Fruit fly (Drosophila melanogaster): Measurements from ENCODE around the gene CG17636.

Gene CG17636

dm6 chrX:169571-169970 is 43.1 kb upstream of the CG17636 start:
- TF ChIP-seq CG1621 (tag; optimal IDR thresholded peaks at IDR 0.05) (no peak), Gug (GFP tag; IDR thresholded peaks at IDR 0.05) (no peak), vri (GFP tag; optimal IDR thresholded peaks at IDR 0.05) (no peak), CG3919 (GFP tag; optimal IDR thresholded peaks at IDR 0.05) (peak; percentile 46), CG32006 (GFP tag; optimal IDR thresholded peaks at IDR 0.05) (peak; percentile 63), fd85E (GFP tag; optimal IDR thresholded peaks at IDR 0.05) (no peak), Met (GFP tag; optimal IDR thresholded peaks at IDR 0.05) (no peak), CG16779 (tag; optimal IDR thresholded peaks at IDR 0.05) (no peak), Hr38 (GFP tag; optimal IDR thresholded peaks at IDR 0.05) (no peak), esn (GFP tag; optimal IDR thresholded peaks at IDR 0.05) (no peak), Hr4 (GFP tag; optimal IDR thresholded peaks at IDR 0.05) (peak; percentile 30), eg (GFP tag; IDR thresholded peaks at IDR 0.05) (peak; percentile 59), achi (GFP tag; optimal IDR thresholded peaks at IDR 0.05) (peak; percentile 37), CG6163 (GFP tag; IDR thresholded peaks at IDR 0.05) (0 out of 3 replicates have a peak, but pooled peaks have one; percentile 17), Smox (GFP tag; optimal IDR thresholded peaks at IDR 0.05) (no peak), Eip93F (GFP tag; optimal IDR thresholded peaks at IDR 0.05) (no peak), CG11902 (GFP tag; optimal IDR thresholded peaks at IDR 0.05) (no peak), CG8319 (GFP tag; optimal IDR thresholded peaks at IDR 0.05) (no peak), fkh (GFP tag; optimal IDR thresholded peaks at IDR 0.05) (no peak), CG10669 (GFP tag; optimal IDR thresholded peaks at IDR 0.05) (no peak), spab (GFP tag; optimal IDR thresholded peaks at IDR 0.05) (no peak), topi (GFP tag; optimal IDR thresholded peaks at IDR 0.05) (no peak), CG6792 (GFP tag; optimal IDR thresholded peaks at IDR 0.05) (no peak), CG3032 (tag; optimal IDR thresholded peaks at IDR 0.05) (no peak), Ets21C (GFP tag; optimal IDR thresholded peaks at IDR 0.05) (no peak), Eip78C (GFP tag) (peak; percentile 74), CG6276 (GFP tag; optimal IDR thresholded peaks at IDR 0.05) (peak; percentile 46), Sox102F (GFP tag; optimal IDR thresholded peaks at IDR 0.05) (no peak), pdm3 (GFP tag; optimal IDR thresholded peaks at IDR 0.05) (no peak), CG10631 (GFP tag; optimal IDR thresholded peaks at IDR 0.05) (no peak), CG8632 (GFP tag; optimal IDR thresholded peaks at IDR 0.05) (no peak), Hr39 (GFP tag; optimal IDR thresholded peaks at IDR 0.05) (no peak), CG8119 (GFP tag; IDR thresholded peaks at IDR 0.05) (peak; percentile 60), Ets96B (tag; optimal IDR thresholded peaks at IDR 0.05) (no peak), salr (GFP tag; optimal IDR thresholded peaks at IDR 0.05) (peak in 1 of 2 experiments; percentile 13), cyc (GFP tag; optimal IDR thresholded peaks at IDR 0.05) (no peak), lz (GFP tag; optimal IDR thresholded peaks at IDR 0.05) (no peak), Lpt (GFP tag; optimal IDR thresholded peaks at IDR 0.05) (no peak), ss (GFP tag; optimal IDR thresholded peaks at IDR 0.05) (no peak), dsx (GFP tag; optimal IDR thresholded peaks at IDR 0.05; ENCODE audit: poor library complexity, severe bottlenecking) (no peak), CG15336 (GFP tag; IDR thresholded peaks at IDR 0.05) (peak; percentile 43), net (GFP tag; optimal IDR thresholded peaks at IDR 0.05) (no peak), CG4318 (GFP tag; optimal IDR thresholded peaks at IDR 0.05) (peak; percentile 29), OdsH (GFP tag; optimal IDR thresholded peaks at IDR 0.05) (no peak), Sox14 (GFP tag; optimal IDR thresholded peaks at IDR 0.05) (peak; percentile 5), CG11294 (GFP tag; IDR thresholded peaks at IDR 0.05) (no peak), fd59A (GFP tag; optimal IDR thresholded peaks at IDR 0.05) (no peak), dac (GFP tag; optimal IDR thresholded peaks at IDR 0.05) (no peak), Blimp-1 (GFP tag; optimal IDR thresholded peaks at IDR 0.05) (no peak), Eip75B (GFP tag; optimal IDR thresholded peaks at IDR 0.05) (no peak), Sox15 (GFP tag; optimal IDR thresholded peaks at IDR 0.05) (no peak), acj6 (GFP tag; optimal IDR thresholded peaks at IDR 0.05) (peak; percentile 4), CG6854 (GFP tag; optimal IDR thresholded peaks at IDR 0.05) (no peak)
